Worm (Caenorhabditis elegans) whole organism, mixed stage, embryonic: ENCODE measurements around the gene T21D12.14.

Experiments used
- M03D4.4 ChIP-seq: sonication (generic microtip); optimal IDR thresholded peaks from 2 replicates; lab custom pipeline; 2017; ENCODE audit warnings: mild to moderate bottlenecking, missing genetic modification characterization, missing compliant biosample characterization
- bed-3 ChIP-seq: fragments of 200-800 bp; sonication (Bioruptor generic); optimal IDR thresholded peaks from 3 replicates; lab custom pipeline; 2018; ENCODE audit warnings: mild to moderate bottlenecking, missing genetic modification characterization, moderate library complexity, missing compliant biosample characterization
- blmp-1 ChIP-seq: fragments of 150-350 bp; optimal IDR thresholded peaks from 2 replicates; lab custom pipeline; 2014; ENCODE audit warnings: missing biosample characterization, missing genetic modification characterization
- ceh-39 ChIP-seq: fragments of 150-350 bp; optimal IDR thresholded peaks from 2 replicates; lab custom pipeline; 2014; ENCODE audit warnings: missing biosample characterization, missing genetic modification characterization
- ceh-43 ChIP-seq: fragments of 200-800 bp; sonication (Bioruptor generic); optimal IDR thresholded peaks from 2 replicates; lab custom pipeline; 2018; ENCODE audit warnings: mild to moderate bottlenecking, missing genetic modification characterization, moderate library complexity, missing compliant biosample characterization
- ceh-83 ChIP-seq: fragments of 200-800 bp; sonication (Bioruptor generic); optimal IDR thresholded peaks from 2 replicates; lab custom pipeline; 2018; ENCODE audit warnings: mild to moderate bottlenecking, missing genetic modification characterization, missing compliant biosample characterization
- ces-1 ChIP-seq: fragments of 150-350 bp; optimal IDR thresholded peaks from 2 replicates; lab custom pipeline; 2014; ENCODE audit warnings: missing biosample characterization, missing genetic modification reagents, missing genetic modification characterization
- cnd-1 ChIP-seq: fragments of 200-800 bp; sonication (Bioruptor generic); optimal IDR thresholded peaks from 2 replicates; lab custom pipeline; 2018; ENCODE audit warnings: mild to moderate bottlenecking, missing genetic modification characterization, missing compliant biosample characterization
- drap-1 ChIP-seq: fragments of 200-800 bp; sonication (Bioruptor generic); optimal IDR thresholded peaks from 3 replicates; lab custom pipeline; 2018; ENCODE audit warnings: mild to moderate bottlenecking, missing genetic modification characterization, missing compliant biosample characterization
- elt-3 ChIP-seq: fragments of 150-350 bp; optimal IDR thresholded peaks from 2 replicates; lab custom pipeline; 2014; ENCODE audit warnings: missing biosample characterization, missing genetic modification characterization
- flh-1 ChIP-seq: fragments of 200-800 bp; sonication (Bioruptor generic); optimal IDR thresholded peaks from 2 replicates; lab custom pipeline; 2018; ENCODE audit warnings: mild to moderate bottlenecking, missing genetic modification characterization, moderate library complexity, missing compliant biosample characterization
- ham-2 ChIP-seq: fragments of 200-800 bp; sonication (Bioruptor generic); optimal IDR thresholded peaks from 2 replicates; lab custom pipeline; 2018; ENCODE audit warnings: mild to moderate bottlenecking, missing genetic modification characterization, missing compliant biosample characterization
- hlh-1 ChIP-seq: fragments of 150-350 bp; optimal IDR thresholded peaks from 2 replicates; lab custom pipeline; 2014; ENCODE audit warnings: missing biosample characterization, missing genetic modification reagents, missing genetic modification characterization
- lin-13 ChIP-seq: fragments of 150-350 bp; optimal IDR thresholded peaks from 2 replicates; lab custom pipeline; 2014; ENCODE audit warnings: missing biosample characterization, missing genetic modification characterization
- lin-32 ChIP-seq: fragments of 200-800 bp; sonication (Bioruptor generic); optimal IDR thresholded peaks from 2 replicates; lab custom pipeline; 2018; ENCODE audit warnings: mild to moderate bottlenecking, missing genetic modification characterization, missing compliant biosample characterization
- lsy-2 ChIP-seq: fragments of 150-350 bp; optimal IDR thresholded peaks from 2 replicates; lab custom pipeline; 2014; ENCODE audit warnings: missing biosample characterization, missing genetic modification characterization
- mls-2 ChIP-seq: sonication (generic microtip); optimal IDR thresholded peaks from 2 replicates; lab custom pipeline; 2016; ENCODE audit warnings: mild to moderate bottlenecking, missing genetic modification characterization, moderate library complexity, missing compliant biosample characterization
- nhr-12 ChIP-seq: fragments of 150-350 bp; optimal IDR thresholded peaks from 2 replicates; lab custom pipeline; 2014; ENCODE audit warnings: missing biosample characterization, missing genetic modification characterization
- nhr-2 ChIP-seq: fragments of 150-350 bp; optimal IDR thresholded peaks from 2 replicates; lab custom pipeline; 2014; ENCODE audit warnings: missing biosample characterization, missing genetic modification characterization
- nhr-237 ChIP-seq: fragments of 150-350 bp; optimal IDR thresholded peaks from 2 replicates; lab custom pipeline; 2014; ENCODE audit warnings: missing biosample characterization, missing genetic modification characterization
- nhr-28 ChIP-seq: fragments of 150-350 bp; optimal IDR thresholded peaks from 2 replicates; lab custom pipeline; 2014; ENCODE audit warnings: missing biosample characterization, missing genetic modification characterization
- nhr-76 ChIP-seq: sonication (generic microtip); optimal IDR thresholded peaks from 2 replicates; lab custom pipeline; 2017; ENCODE audit warnings: missing biosample characterization, missing genetic modification characterization
- pha-4 ChIP-seq: fragments of 150-350 bp; optimal IDR thresholded peaks from 2 replicates; lab custom pipeline; 2018; ENCODE audit warnings: missing biosample characterization, missing genetic modification reagents, missing genetic modification characterization
- sem-2 ChIP-seq: fragments of 200-800 bp; sonication (Bioruptor generic); optimal IDR thresholded peaks from 2 replicates; lab custom pipeline; 2018; ENCODE audit warnings: mild to moderate bottlenecking, missing genetic modification characterization, missing compliant biosample characterization
- snpc-4 ChIP-seq: fragments of 150-350 bp; optimal IDR thresholded peaks from 2 replicates; lab custom pipeline; 2014; ENCODE audit warnings: missing biosample characterization, missing genetic modification characterization
- unc-120 ChIP-seq: sonication (generic microtip); optimal IDR thresholded peaks from 2 replicates; lab custom pipeline; 2017; ENCODE audit warnings: missing genetic modification characterization, missing compliant biosample characterization; ENCODE audit not compliant: poor library complexity, severe bottlenecking
- unc-62 ChIP-seq: fragments of 150-350 bp; optimal IDR thresholded peaks from 2 replicates; lab custom pipeline; 2014; ENCODE audit warnings: missing biosample characterization, missing genetic modification reagents, missing genetic modification characterization
- ztf-11 ChIP-seq: fragments of 150-350 bp; optimal IDR thresholded peaks from 2 replicates; lab custom pipeline; 2014; ENCODE audit warnings: missing biosample characterization, missing genetic modification characterization

Gene T21D12.14

ce11 chrIV:295734-296201 is 7.8 kb upstream of the T21D12.14 start:
- TF ChIP-seq ces-1 (GFP tag; lab: Kevin White, UChicago) (no peak), ceh-43 (GFP tag; lab: Kevin White, UChicago) (no peak), ceh-39 (tag; lab: Kevin White, UChicago) (no peak), nhr-237 (tag; lab: Kevin White, UChicago) (no peak), M03D4.4 (tag; lab: Kevin White, UChicago) (no peak), mls-2 (tag; lab: Kevin White, UChicago) (no peak), sem-2 (no peak), drap-1 (GFP tag; lab: Kevin White, UChicago) (no peak), lin-32 (no peak), nhr-28 (tag; lab: Kevin White, UChicago) (no peak), ceh-83 (no peak), cnd-1 (no peak), ztf-11 (no peak), unc-62 (GFP tag; lab: Kevin White, UChicago) (no peak), hlh-1 (tag; lab: Kevin White, UChicago) (no peak), nhr-12 (tag; lab: Kevin White, UChicago) (no peak), bed-3 (GFP tag; lab: Kevin White, UChicago) (no peak), blmp-1 (tag; lab: Kevin White, UChicago) (no peak)

DNA sequence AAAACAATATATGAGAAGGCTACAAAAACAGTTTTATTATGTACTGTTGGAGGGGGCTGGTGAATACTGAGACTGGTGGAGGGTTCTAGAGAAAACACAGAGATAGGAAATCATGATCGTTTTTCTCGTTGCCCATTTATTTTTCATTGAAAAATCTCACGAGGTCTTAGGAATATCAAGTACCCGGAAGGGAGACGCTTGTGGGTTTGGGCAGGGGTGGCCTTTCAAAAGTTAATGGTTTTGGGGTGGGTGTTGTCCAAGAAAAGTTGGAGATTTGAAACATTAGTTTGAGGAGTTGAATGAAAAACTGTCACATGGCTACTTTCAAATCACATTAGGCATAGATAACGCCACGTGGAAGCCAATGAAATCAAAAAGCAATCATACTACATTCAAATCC is 6.8 kb upstream of the T21D12.14 start:
- TF ChIP-seq mls-2 (tag; lab: Kevin White, UChicago) (no peak), unc-120 (tag; lab: Kevin White, UChicago) (no peak), snpc-4 (tag; lab: Kevin White, UChicago) (no peak), M03D4.4 (tag; lab: Kevin White, UChicago) (no peak), lsy-2 (tag; lab: Kevin White, UChicago) (no peak), ceh-83 (no peak), nhr-2 (tag; lab: Kevin White, UChicago) (no peak), drap-1 (GFP tag; lab: Kevin White, UChicago) (no peak), nhr-12 (tag; lab: Kevin White, UChicago) (no peak), nhr-28 (tag; lab: Kevin White, UChicago) (no peak), ham-2 (GFP tag; lab: Kevin White, UChicago) (no peak), pha-4 (no peak), ceh-43 (GFP tag; lab: Kevin White, UChicago) (no peak), sem-2 (no peak), ztf-11 (no peak), blmp-1 (tag; lab: Kevin White, UChicago) (no peak)

- no peak for TF ChIP-seq unc-62 (GFP tag; lab: Kevin White, UChicago)
- TF ChIP-seq unc-120 (tag; lab: Kevin White, UChicago), result no peak
- TF ChIP-seq hlh-1 (tag; lab: Kevin White, UChicago), result no peak
Measured at ce11 chrIV:293995-294700, 6.2 kb upstream of the T21D12.14 start.

- TF ChIP-seq nhr-76 (tag; lab: Kevin White, UChicago) (no peak), lin-32 (no peak), ces-1 (GFP tag; lab: Kevin White, UChicago) (no peak), ham-2 (GFP tag; lab: Kevin White, UChicago) (no peak), mls-2 (tag; lab: Kevin White, UChicago) (no peak), ceh-43 (GFP tag; lab: Kevin White, UChicago) (no peak), pha-4 (no peak), flh-1 (no peak)
- TF ChIP-seq, all 35 proteins: peak for 0
Measured at ce11 chrIV:293163-293755, 5.3 kb upstream of the T21D12.14 start.

DNA sequence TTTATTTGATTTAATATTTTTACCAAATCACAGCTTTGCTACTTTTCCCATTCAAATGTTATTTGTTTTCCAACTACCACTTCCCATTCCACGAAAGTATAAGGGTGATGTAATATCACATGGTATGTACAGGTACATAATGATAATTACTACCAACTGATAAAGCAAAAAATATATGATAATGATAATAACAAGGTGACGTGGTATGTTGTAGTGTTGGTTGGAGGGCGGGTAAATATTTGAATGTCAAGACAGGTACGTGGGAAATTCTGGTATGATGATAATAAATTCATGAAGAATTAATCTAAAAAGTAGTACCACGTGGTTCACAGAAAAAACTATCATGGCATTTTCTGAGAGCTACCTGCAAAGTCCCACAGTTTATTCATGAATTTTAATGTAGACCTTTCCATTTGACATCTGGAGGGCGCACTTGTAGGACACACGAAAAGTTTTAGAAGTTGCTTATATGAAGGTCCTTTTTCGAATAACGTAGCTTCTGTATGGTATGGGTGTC is 4.0 kb upstream of the T21D12.14 start:
- TF ChIP-seq lin-13 (tag; lab: Kevin White, UChicago) (no peak), unc-120 (tag; lab: Kevin White, UChicago) (no peak), blmp-1 (tag; lab: Kevin White, UChicago) (no peak), snpc-4 (tag; lab: Kevin White, UChicago) (no peak), nhr-28 (tag; lab: Kevin White, UChicago) (no peak), nhr-76 (tag; lab: Kevin White, UChicago) (no peak), hlh-1 (tag; lab: Kevin White, UChicago) (no peak), nhr-237 (tag; lab: Kevin White, UChicago) (no peak), elt-3 (tag; lab: Kevin White, UChicago) (no peak), nhr-12 (tag; lab: Kevin White, UChicago) (no peak), ceh-83 (no peak), M03D4.4 (tag; lab: Kevin White, UChicago) (no peak)
